Worm (Caenorhabditis elegans) whole organism, young adult: ENCODE data around the gene rmd-3.

Experiments
- F55B11.4 ChIP-seq: sonication (generic microtip); optimal IDR thresholded peaks from 2 replicates; lab custom pipeline; 2016; ENCODE audit warnings: missing compliant biosample characterization, missing genetic modification characterization, borderline replicate concordance; ENCODE audit not compliant: insufficient read depth
- T26A5.8 ChIP-seq: sonication (generic microtip); optimal IDR thresholded peaks from 2 replicates; lab custom pipeline; 2016; ENCODE audit warnings: missing genetic modification characterization, missing compliant biosample characterization
- ama-1 ChIP-seq, 3 experiments: fragments of 150-350 bp in 1 of 3; sonication (generic microtip) in 2 of 3; optimal IDR thresholded peaks; 2 replicates each; lab custom pipeline; 2014 to 2018; ENCODE audit warnings: missing biosample characterization in 2 of 3, missing genetic modification characterization in 2 of 3, missing genetic modification reagents in 2 of 3
- bed-2 ChIP-seq: fragments of 200-800 bp; sonication (Bioruptor generic); IDR thresholded peaks from 2 replicates; pipeline ENCODE4 v1.3.6; 2022; ENCODE audit warnings: missing genetic modification reagents, missing genetic modification characterization, missing compliant biosample characterization
- lin-54 ChIP-seq: fragments of 200-800 bp; sonication (Bioruptor generic); optimal IDR thresholded peaks from 2 replicates; lab custom pipeline; 2018; ENCODE audit warnings: mild to moderate bottlenecking, missing genetic modification characterization, missing compliant biosample characterization
- lsl-1 ChIP-seq: fragments of 200-800 bp; sonication (Bioruptor generic); optimal IDR thresholded peaks from 2 replicates; lab custom pipeline; 2018; ENCODE audit warnings: mild to moderate bottlenecking, missing genetic modification characterization, moderate library complexity, missing compliant biosample characterization
- lsy-27 ChIP-seq: sonication (generic microtip); optimal IDR thresholded peaks from 2 replicates; lab custom pipeline; 2017; ENCODE audit warnings: missing genetic modification characterization, mild to moderate bottlenecking, missing compliant biosample characterization, antibody characterized with exemption, missing genotype, borderline replicate concordance; ENCODE audit not compliant: insufficient read depth
- pha-4 ChIP-seq: fragments of 150-350 bp; sonication (generic microtip); optimal IDR thresholded peaks from 2 replicates; lab custom pipeline; 2014; ENCODE audit warnings: missing biosample characterization, missing genetic modification reagents, missing genetic modification characterization
- snpc-4 ChIP-seq, 5 experiments: fragments of 150-350 bp in 1 of 5; sonication (generic microtip) in 4 of 5; optimal IDR thresholded peaks; 2 replicates each; lab custom pipeline; 2014 to 2018; ENCODE audit warnings: missing genetic modification characterization in 5 of 5, missing biosample characterization in 3 of 5, antibody characterized with exemption in 2 of 5, mild to moderate bottlenecking in 2 of 5, missing compliant biosample characterization in 2 of 5, missing genotype in 2 of 5, moderate library complexity in 2 of 5, missing genetic modification reagents in 1 of 5
- ztf-28 ChIP-seq: fragments of 200-800 bp; sonication (Bioruptor generic); IDR thresholded peaks from 2 replicates; pipeline ENCODE4 v1.3.6; 2022; ENCODE audit warnings: missing genetic modification reagents, missing genetic modification characterization, missing compliant biosample characterization

DNA sequence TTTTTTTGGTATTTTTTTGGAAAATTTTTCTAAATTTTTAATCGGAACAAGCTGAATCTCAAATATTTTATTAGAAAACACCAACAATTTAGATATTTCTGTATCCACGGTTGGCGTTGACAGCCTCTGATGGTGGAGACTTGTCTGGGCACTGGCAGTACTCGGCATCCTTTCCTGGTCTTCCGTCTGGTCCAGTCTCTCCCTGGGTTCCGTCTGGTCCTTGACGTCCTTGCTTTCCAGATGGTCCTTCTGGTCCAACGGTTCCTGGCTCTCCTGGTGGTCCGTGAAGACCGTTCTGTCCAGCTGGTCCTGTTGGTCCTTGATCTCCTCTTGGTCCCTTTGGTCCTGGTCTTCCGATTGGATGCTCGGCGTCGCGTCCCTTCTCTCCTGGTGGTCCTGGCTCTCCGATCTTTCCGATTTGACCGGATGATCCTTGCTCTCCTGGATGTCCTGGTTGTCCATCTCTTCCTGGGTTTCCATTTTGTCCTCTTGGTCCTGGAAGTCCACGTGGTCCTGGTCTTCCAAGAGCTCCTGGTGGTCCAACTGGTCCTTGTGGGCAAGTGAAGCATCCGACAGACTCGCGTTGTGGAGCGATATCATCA lies 2.7 kb downstream of the rmd-3 start:
- TF ChIP-seq T26A5.8 (tag; lab: Kevin White, UChicago) = no peak
- TF ChIP-seq ama-1 (optimal IDR thresholded peaks at IDR 0.05; lab: Kevin White, UChicago) = no peak
- no peak for TF ChIP-seq ama-1 (GFP tag; optimal IDR thresholded peaks at IDR 0.05; lab: Kevin White, UChicago)
- TF ChIP-seq bed-2 (GFP tag; lab: Robert Waterston, UW) = no peak
- TF ChIP-seq ztf-28 = no peak
- TF ChIP-seq lin-54 (GFP tag; lab: Kevin White, UChicago) = no peak
- no peak for TF ChIP-seq snpc-4 (GFP tag; optimal IDR thresholded peaks at IDR 0.05; lab: Kevin White, UChicago)
- TF ChIP-seq snpc-4 (tag; optimal IDR thresholded peaks at IDR 0.05; lab: Kevin White, UChicago) = no peak
- TF ChIP-seq lsy-27 (tag; lab: Kevin White, UChicago) = no peak
- no peak for TF ChIP-seq F55B11.4 (tag; lab: Kevin White, UChicago)
- TF ChIP-seq lsl-1 = no peak
- no peak for TF ChIP-seq pha-4 (tag; lab: Kevin White, UChicago)
